Fruit fly (Drosophila melanogaster) whole organism, prepupa: ENCODE measurements around the gene Uba2.

Source experiments
- CG32006 ChIP-seq: fragments of 200-800 bp; sonication (Bioruptor generic); optimal IDR thresholded peaks from 3 replicates; lab custom pipeline; 2017; ENCODE audit warnings: missing biosample characterization, mild to moderate bottlenecking, missing genetic modification characterization
- CG6276 ChIP-seq: fragments of 200-800 bp; sonication (Bioruptor generic); optimal IDR thresholded peaks from 2 replicates; lab custom pipeline; 2017; ENCODE audit warnings: missing biosample characterization, mild to moderate bottlenecking, missing genetic modification characterization
- CG6854 ChIP-seq: fragments of 200-800 bp; sonication (Bioruptor generic); optimal IDR thresholded peaks from 2 replicates; lab custom pipeline; 2017; ENCODE audit warnings: missing biosample characterization, mild to moderate bottlenecking, missing genetic modification characterization
- CG8119 ChIP-seq: fragments of 200-800 bp; sonication (Bioruptor generic); IDR thresholded peaks from 3 replicates; pipeline ENCODE4 v1.3.6; 2022; ENCODE audit warnings: missing biosample characterization, missing genetic modification characterization
- Ets21C ChIP-seq: fragments of 200-800 bp; sonication (Bioruptor generic); optimal IDR thresholded peaks from 3 replicates; lab custom pipeline; 2016; ENCODE audit warnings: missing biosample characterization, missing genetic modification characterization
- Gug ChIP-seq: fragments of 200-800 bp; sonication (Bioruptor generic); IDR thresholded peaks from 2 replicates; pipeline ENCODE4 v1.3.6; 2022; ENCODE audit warnings: missing biosample characterization, missing genetic modification characterization
- Hr39 ChIP-seq: fragments of 200-800 bp; sonication (Bioruptor generic); optimal IDR thresholded peaks from 2 replicates; lab custom pipeline; 2016; ENCODE audit warnings: missing biosample characterization, missing genetic modification characterization
- Lpt ChIP-seq: fragments of 200-800 bp; sonication (Bioruptor generic); optimal IDR thresholded peaks from 3 replicates; lab custom pipeline; 2016; ENCODE audit warnings: missing biosample characterization, missing genetic modification characterization
- achi ChIP-seq: fragments of 200-800 bp; sonication (Bioruptor generic); optimal IDR thresholded peaks from 3 replicates; lab custom pipeline; 2016; ENCODE audit warnings: missing biosample characterization, missing genetic modification characterization
- cyc ChIP-seq: fragments of 200-800 bp; sonication (Bioruptor generic); optimal IDR thresholded peaks from 3 replicates; lab custom pipeline; 2016; ENCODE audit warnings: missing biosample characterization, missing genetic modification characterization
- vri ChIP-seq: fragments of 200-800 bp; sonication (Bioruptor generic); optimal IDR thresholded peaks from 3 replicates; lab custom pipeline; 2016; ENCODE audit warnings: missing biosample characterization, mild to moderate bottlenecking, missing genetic modification characterization

DNA sequence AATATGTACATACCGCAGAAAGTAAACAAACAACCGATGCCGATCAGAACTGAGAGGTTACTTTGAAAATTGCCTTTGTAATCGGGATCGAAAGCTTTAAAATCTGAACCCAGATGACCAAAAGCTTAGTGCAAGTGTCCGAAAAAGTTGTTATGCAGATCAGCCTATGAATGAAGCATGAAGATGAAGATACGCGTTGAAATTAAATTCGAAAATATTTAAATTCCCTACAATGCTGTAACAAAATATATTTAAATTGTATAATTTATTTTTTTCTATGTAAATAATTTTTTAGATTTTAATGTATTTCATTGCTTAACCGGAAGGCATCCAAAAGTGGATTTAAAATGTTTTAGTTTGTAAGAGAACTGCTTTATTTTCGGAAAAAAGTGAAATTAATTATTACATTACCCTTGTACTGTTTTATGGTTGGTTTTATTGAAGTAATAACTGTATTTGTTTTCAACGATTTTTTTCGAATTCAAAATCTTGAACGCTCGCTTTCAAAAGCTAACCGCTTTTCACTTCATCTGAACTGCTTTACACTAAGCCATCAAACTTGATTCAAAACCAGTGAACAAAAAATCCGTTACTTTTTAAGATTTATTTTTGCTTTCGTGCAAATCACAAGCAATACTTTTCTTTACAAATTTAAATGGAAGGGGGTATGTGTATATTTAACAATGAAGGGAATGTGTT is 32.3 kb upstream of the Uba2 start, which contains the start of gene CG43886:
- TF ChIP-seq Hr39, result no peak
- no peak for TF ChIP-seq vri (GFP tag; lab: Kevin White, UChicago)
- no peak for TF ChIP-seq CG6854
- no peak for TF ChIP-seq cyc (GFP tag; lab: Kevin White, UChicago)
- TF ChIP-seq Lpt (GFP tag; lab: Kevin White, UChicago), result no peak
- no peak for TF ChIP-seq achi (GFP tag; lab: Kevin White, UChicago)
- TF ChIP-seq CG6276 (GFP tag; lab: Kevin White, UChicago), result no peak
- no peak for TF ChIP-seq CG32006 (GFP tag; lab: Kevin White, UChicago)
- no peak for TF ChIP-seq Gug (GFP tag; lab: Robert Waterston, UW)
- no peak for TF ChIP-seq Ets21C (GFP tag; lab: Kevin White, UChicago)
- TF ChIP-seq CG8119, result no peak
